Worm (Caenorhabditis elegans) whole organism, late embryonic: Measurements from ENCODE around the gene srh-23.

Source experiments
- ceh-48 ChIP-seq: sonication (generic microtip); optimal IDR thresholded peaks from 2 replicates; lab custom pipeline; 2016; ENCODE audit warnings: missing genetic modification characterization, inconsistent platforms, missing compliant biosample characterization
- elt-2 ChIP-seq: sonication (generic microtip); optimal IDR thresholded peaks from 2 replicates; lab custom pipeline; 2016; ENCODE audit warnings: missing genetic modification reagents, missing genetic modification characterization, missing compliant biosample characterization
- pha-2 ChIP-seq: sonication (generic microtip); optimal IDR thresholded peaks from 2 replicates; lab custom pipeline; 2017; ENCODE audit warnings: mild to moderate bottlenecking, missing genetic modification characterization, missing compliant biosample characterization
- ref-2 ChIP-seq: sonication (generic microtip); optimal IDR thresholded peaks from 2 replicates; lab custom pipeline; 2016; ENCODE audit warnings: missing genetic modification characterization, missing compliant biosample characterization
- tbx-2 ChIP-seq: sonication (generic microtip); optimal IDR thresholded peaks from 2 replicates; lab custom pipeline; 2016; ENCODE audit warnings: missing genetic modification characterization, missing compliant biosample characterization
- unc-55 ChIP-seq: sonication (generic microtip); optimal IDR thresholded peaks from 2 replicates; lab custom pipeline; 2017; ENCODE audit warnings: missing biosample characterization, missing genetic modification reagents, missing genetic modification characterization
- ztf-16 ChIP-seq: sonication (generic microtip); optimal IDR thresholded peaks from 2 replicates; lab custom pipeline; 2017; ENCODE audit warnings: missing genetic modification characterization, missing compliant biosample characterization

DNA sequence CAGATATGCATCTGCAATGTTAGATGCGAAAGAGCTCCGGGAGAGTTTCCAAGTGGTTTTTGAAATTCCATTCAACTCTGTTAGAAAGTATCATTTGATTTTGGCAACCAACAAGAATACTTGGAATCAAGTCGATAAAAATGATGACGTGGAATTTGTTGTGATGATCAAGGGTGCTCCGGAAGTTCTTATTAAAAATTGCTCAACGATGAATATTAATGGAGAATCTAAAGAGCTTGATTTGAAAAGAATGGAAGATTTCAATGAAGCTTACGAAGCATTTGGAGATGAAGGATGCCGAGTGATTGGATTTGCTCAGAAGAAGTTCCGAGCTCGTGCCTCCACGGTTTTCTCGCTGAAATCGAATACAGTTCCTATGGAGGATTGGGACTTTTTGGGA is 16.4 kb downstream of the srh-23 start:
- no peak for TF ChIP-seq elt-2 (tag; lab: Kevin White, UChicago)
- TF ChIP-seq ref-2 (tag; lab: Kevin White, UChicago): no peak
- no peak for TF ChIP-seq ceh-48
- TF ChIP-seq unc-55 (GFP tag; lab: Kevin White, UChicago): no peak
- no peak for TF ChIP-seq tbx-2
- no peak for TF ChIP-seq pha-2
- TF ChIP-seq ztf-16 (tag; lab: Kevin White, UChicago): no peak
